Worm (Caenorhabditis elegans) whole organism, L2 larva: ENCODE measurements around the gene K03B4.9.

Experiments used
- C34F6.9 ChIP-seq: fragments of 150-350 bp; optimal IDR thresholded peaks from 2 replicates; lab custom pipeline; 2014; ENCODE audit warnings: missing biosample characterization, missing genetic modification characterization
- F13H6.1 ChIP-seq: sonication (generic microtip); optimal IDR thresholded peaks from 2 replicates; lab custom pipeline; 2016; ENCODE audit warnings: missing genetic modification characterization, missing compliant biosample characterization
- R02D3.7 ChIP-seq: fragments of 150-350 bp; optimal IDR thresholded peaks from 2 replicates; lab custom pipeline; 2014; ENCODE audit warnings: missing biosample characterization, missing genetic modification characterization
- Y55F3AM.14 ChIP-seq: fragments of 200-800 bp; sonication (Bioruptor generic); optimal IDR thresholded peaks from 2 replicates; lab custom pipeline; 2018; ENCODE audit warnings: mild to moderate bottlenecking, missing genetic modification characterization, missing compliant biosample characterization
- ZK546.5 ChIP-seq: sonication (generic microtip); optimal IDR thresholded peaks from 2 replicates; lab custom pipeline; 2017; ENCODE audit warnings: missing biosample characterization, missing genetic modification characterization
- alr-1 ChIP-seq: fragments of 150-350 bp; optimal IDR thresholded peaks from 2 replicates; lab custom pipeline; 2014; ENCODE audit warnings: missing biosample characterization, missing genetic modification characterization
- aly-2 ChIP-seq: fragments of 150-350 bp; optimal IDR thresholded peaks from 2 replicates; lab custom pipeline; 2014; ENCODE audit warnings: missing biosample characterization, missing genetic modification characterization
- ama-1 ChIP-seq: fragments of 150-350 bp; optimal IDR thresholded peaks from 2 replicates; lab custom pipeline; 2018; ENCODE audit warnings: inconsistent platforms
- blmp-1 ChIP-seq: sonication (generic microtip); optimal IDR thresholded peaks from 2 replicates; lab custom pipeline; 2017; ENCODE audit warnings: missing genetic modification characterization, mild to moderate bottlenecking, missing compliant biosample characterization, antibody characterized with exemption, moderate library complexity; ENCODE audit not compliant: insufficient read depth
- ceh-16 ChIP-seq: fragments of 150-350 bp; optimal IDR thresholded peaks from 2 replicates; lab custom pipeline; 2014; ENCODE audit warnings: missing biosample characterization, missing genetic modification characterization
- ceh-82 ChIP-seq: fragments of 150-350 bp; optimal IDR thresholded peaks from 2 replicates; lab custom pipeline; 2014; ENCODE audit warnings: missing biosample characterization, missing genetic modification characterization
- crh-2 ChIP-seq: sonication (generic microtip); optimal IDR thresholded peaks from 2 replicates; lab custom pipeline; 2017; ENCODE audit warnings: missing biosample characterization, missing genetic modification characterization
- dmd-4 ChIP-seq: sonication (generic microtip); optimal IDR thresholded peaks from 2 replicates; lab custom pipeline; 2017; ENCODE audit warnings: missing biosample characterization, missing genetic modification characterization
- egl-27 ChIP-seq: sonication (generic microtip); optimal IDR thresholded peaks from 3 replicates; lab custom pipeline; 2017; ENCODE audit warnings: missing biosample characterization, missing genetic modification reagents, missing genetic modification characterization
- elt-1 ChIP-seq: fragments of 150-350 bp; optimal IDR thresholded peaks from 2 replicates; lab custom pipeline; 2014; ENCODE audit warnings: missing biosample characterization, missing genetic modification characterization
- elt-3 ChIP-seq: sonication (generic microtip); optimal IDR thresholded peaks from 2 replicates; lab custom pipeline; 2017; ENCODE audit warnings: missing biosample characterization, missing genetic modification characterization
- fos-1 ChIP-seq: fragments of 150-350 bp; optimal IDR thresholded peaks from 2 replicates; lab custom pipeline; 2014; ENCODE audit warnings: missing biosample characterization, missing genetic modification characterization
- gmeb-1 ChIP-seq: fragments of 150-350 bp; optimal IDR thresholded peaks from 2 replicates; lab custom pipeline; 2014; ENCODE audit warnings: missing biosample characterization, missing genetic modification characterization
- lin-11 ChIP-seq: fragments of 150-350 bp; sonication (generic microtip); optimal IDR thresholded peaks from 2 replicates; lab custom pipeline; 2014; ENCODE audit warnings: missing biosample characterization, missing genetic modification characterization, inconsistent platforms, mixed read lengths
- lin-13 ChIP-seq: fragments of 150-350 bp; optimal IDR thresholded peaks from 2 replicates; lab custom pipeline; 2014; ENCODE audit warnings: missing biosample characterization, missing genetic modification reagents, missing genetic modification characterization
- lin-39 ChIP-seq: fragments of 150-350 bp; optimal IDR thresholded peaks from 2 replicates; lab custom pipeline; 2014; ENCODE audit warnings: missing biosample characterization, missing genetic modification reagents, missing genetic modification characterization
- lsy-2 ChIP-seq, 2 experiments: fragments of 150-350 bp in 1 of 2; sonication (generic microtip) in 1 of 2; optimal IDR thresholded peaks; 2 replicates each; lab custom pipeline; 2014 to 2017; ENCODE audit warnings: missing biosample characterization in 2 of 2, missing genetic modification characterization in 2 of 2
- mab-5 ChIP-seq: fragments of 150-350 bp; optimal IDR thresholded peaks from 2 replicates; lab custom pipeline; 2014; ENCODE audit warnings: missing biosample characterization, missing genetic modification characterization
- mbf-1 ChIP-seq: sonication (generic microtip); optimal IDR thresholded peaks from 2 replicates; lab custom pipeline; 2017; ENCODE audit warnings: missing biosample characterization, missing genetic modification characterization
- mdl-1 ChIP-seq, 2 experiments: fragments of 150-350 bp in 1 of 2; sonication (generic microtip) in 1 of 2; optimal IDR thresholded peaks; 2 replicates each; lab custom pipeline; 2017; ENCODE audit warnings: missing biosample characterization in 2 of 2, missing genetic modification characterization in 2 of 2
- nhr-12 ChIP-seq: fragments of 150-350 bp; optimal IDR thresholded peaks from 2 replicates; lab custom pipeline; 2014; ENCODE audit warnings: missing biosample characterization, missing genetic modification characterization
- nhr-21 ChIP-seq: fragments of 150-350 bp; optimal IDR thresholded peaks from 2 replicates; lab custom pipeline; 2014; ENCODE audit warnings: missing biosample characterization, missing genetic modification characterization
- nhr-23 ChIP-seq: fragments of 150-350 bp; optimal IDR thresholded peaks from 2 replicates; lab custom pipeline; 2014; ENCODE audit warnings: missing biosample characterization, missing genetic modification reagents, missing genetic modification characterization
- nhr-237 ChIP-seq: fragments of 150-350 bp; optimal IDR thresholded peaks from 2 replicates; lab custom pipeline; 2014; ENCODE audit warnings: missing biosample characterization, missing genetic modification characterization
- nhr-25 ChIP-seq: fragments of 150-350 bp; sonication (generic microtip); optimal IDR thresholded peaks from 3 replicates; lab custom pipeline; 2014; ENCODE audit warnings: missing biosample characterization, missing genetic modification characterization
- nhr-6 ChIP-seq: fragments of 150-350 bp; optimal IDR thresholded peaks from 2 replicates; lab custom pipeline; 2014; ENCODE audit warnings: missing biosample characterization, missing genetic modification characterization
- peb-1 ChIP-seq: fragments of 150-350 bp; optimal IDR thresholded peaks from 2 replicates; lab custom pipeline; 2014; ENCODE audit warnings: missing biosample characterization, missing genetic modification characterization
- sem-4 ChIP-seq: fragments of 150-350 bp; optimal IDR thresholded peaks from 2 replicates; lab custom pipeline; 2014; ENCODE audit warnings: missing biosample characterization, missing genetic modification reagents, missing genetic modification characterization
- skn-1 ChIP-seq: sonication (generic microtip); optimal IDR thresholded peaks from 2 replicates; lab custom pipeline; 2017; ENCODE audit warnings: missing biosample characterization, missing genetic modification characterization
- sma-3 ChIP-seq: sonication (generic microtip); optimal IDR thresholded peaks from 2 replicates; lab custom pipeline; 2016; ENCODE audit warnings: missing genetic modification reagents, missing genetic modification characterization, missing compliant biosample characterization
- sma-9 ChIP-seq, 2 experiments: fragments of 150-350 bp in 1 of 2; sonication (generic microtip) in 1 of 2; optimal IDR thresholded peaks; 2 replicates each; lab custom pipeline; 2014 to 2016; ENCODE audit warnings: missing genetic modification characterization in 2 of 2, mild to moderate bottlenecking in 1 of 2, missing biosample characterization in 1 of 2, missing compliant biosample characterization in 1 of 2, missing genetic modification reagents in 1 of 2, moderate library complexity in 1 of 2
- unc-39 ChIP-seq: fragments of 150-350 bp; optimal IDR thresholded peaks from 2 replicates; lab custom pipeline; 2014; ENCODE audit warnings: missing biosample characterization, missing genetic modification characterization
- unc-55 ChIP-seq: fragments of 150-350 bp; sonication (generic microtip); optimal IDR thresholded peaks from 3 replicates; lab custom pipeline; 2014; ENCODE audit warnings: missing biosample characterization, missing genetic modification reagents, missing genetic modification characterization
- unc-62 ChIP-seq: fragments of 150-350 bp; optimal IDR thresholded peaks from 2 replicates; lab custom pipeline; 2014; ENCODE audit warnings: missing biosample characterization, missing genetic modification reagents, missing genetic modification characterization
- zag-1 ChIP-seq: fragments of 150-350 bp; optimal IDR thresholded peaks from 2 replicates; lab custom pipeline; 2014; ENCODE audit warnings: missing biosample characterization, missing genetic modification characterization
- ztf-1 ChIP-seq: fragments of 200-800 bp; sonication (Bioruptor generic); conservative IDR thresholded peaks from 2 replicates; pipeline ENCODE4 v1.3.6; 2022; ENCODE audit warnings: missing genetic modification characterization, missing compliant biosample characterization
- ztf-4 ChIP-seq: fragments of 150-350 bp; optimal IDR thresholded peaks from 2 replicates; lab custom pipeline; 2014; ENCODE audit warnings: missing biosample characterization, missing genetic modification characterization

K03B4.9 gene

DNA sequence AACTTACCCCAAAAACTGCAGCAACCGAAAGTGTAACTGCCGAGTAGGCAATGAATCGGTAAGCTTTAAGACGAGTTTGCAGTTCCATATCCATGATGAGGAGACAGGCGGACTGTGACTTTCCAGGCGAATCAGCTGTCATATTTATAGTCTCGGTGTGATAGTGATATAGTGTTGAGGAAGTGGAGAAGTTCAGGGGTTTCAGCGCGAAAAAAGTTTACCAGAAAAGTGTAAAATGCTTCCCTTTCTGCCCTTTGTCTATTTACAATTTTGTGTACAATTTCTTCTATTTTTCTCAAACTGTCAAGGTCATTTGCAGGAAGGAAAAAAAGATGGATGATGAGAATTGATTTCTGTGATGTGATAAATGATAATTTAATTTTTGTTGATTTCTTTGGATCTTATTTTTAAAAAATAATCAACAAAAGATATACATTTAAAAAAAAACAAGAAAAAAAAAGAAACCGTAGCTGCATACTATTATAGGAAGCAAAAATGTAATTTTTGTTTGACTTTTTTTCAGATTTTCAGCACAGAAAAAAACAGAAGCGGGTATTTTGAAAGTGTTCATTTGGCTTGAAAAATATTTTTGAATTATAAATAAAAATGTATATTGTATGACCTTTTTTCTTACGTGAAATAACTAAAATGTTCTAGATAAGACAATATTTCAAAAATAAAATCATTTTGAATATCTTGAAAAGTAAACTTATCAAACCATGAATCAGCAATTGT is 18.3 kb downstream of the K03B4.9 start, which contains the start of the genes col-139 and F41F3.1:
TSS of gene col-139 (minus strand) at position 101 of the 735 bp plus-strand sequence.
TSS of gene F41F3.1 (plus strand) at position 685 of the 735 bp plus-strand sequence.
- TF ChIP-seq mab-5 (tag; lab: Kevin White, UChicago) (no peak), mbf-1 (no peak), fos-1 (tag; lab: Kevin White, UChicago) (no peak), crh-2 (tag; lab: Kevin White, UChicago) (no peak), nhr-6 (tag; lab: Kevin White, UChicago) (no peak), egl-27 (no peak), ama-1 (lab: Kevin White, UChicago) (no peak), sem-4 (tag; lab: Kevin White, UChicago) (no peak), alr-1 (no peak)

DNA sequence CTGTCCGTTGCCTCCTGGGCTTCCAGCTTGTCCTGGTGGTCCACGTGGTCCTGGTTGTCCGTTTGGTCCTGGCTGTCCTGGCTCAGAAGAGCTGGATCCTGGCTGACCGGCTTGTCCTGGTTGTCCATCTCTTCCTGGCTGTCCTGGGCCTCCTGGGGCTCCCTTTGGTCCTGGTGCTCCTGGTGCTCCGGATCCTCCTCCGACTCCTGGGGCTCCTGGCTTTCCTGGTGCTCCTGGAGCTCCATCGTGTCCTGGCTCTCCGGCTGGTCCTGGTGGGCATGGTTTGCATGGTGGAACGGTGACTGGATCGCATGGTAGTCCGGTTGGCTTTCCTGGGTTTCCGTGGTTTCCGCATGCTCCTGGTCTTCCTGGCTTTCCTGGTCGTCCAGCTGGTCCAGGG is 19.3 kb downstream of the K03B4.9 start:
- TF ChIP-seq Y55F3AM.14 (GFP tag; lab: Kevin White, UChicago): peak; percentile 50
- no peak for TF ChIP-seq ceh-82 (tag; lab: Kevin White, UChicago)

DNA sequence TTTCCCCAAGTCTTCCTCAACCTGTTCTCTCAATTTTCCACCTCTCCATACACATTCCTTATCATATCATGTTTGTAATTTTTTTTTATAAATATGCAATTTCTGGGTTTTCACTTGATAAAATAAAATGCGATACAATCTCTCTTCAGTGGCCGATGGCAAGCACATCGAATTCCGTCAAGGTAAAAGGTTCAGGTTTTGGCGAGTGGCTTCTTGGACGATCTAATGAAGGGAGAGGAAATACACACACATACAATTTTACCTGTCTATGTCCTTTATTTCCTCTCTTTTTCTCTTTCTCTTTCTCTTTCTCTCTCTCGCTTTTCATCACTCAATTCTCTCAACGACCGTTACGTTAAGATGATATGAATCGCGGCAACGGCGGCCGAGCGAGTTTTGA is 20.9 kb downstream of the K03B4.9 start:
- no peak for TF ChIP-seq lsy-2 (tag; optimal IDR thresholded peaks at IDR 0.05; lab: Kevin White, UChicago)
- TF ChIP-seq unc-39 (tag; lab: Kevin White, UChicago): no peak
- TF ChIP-seq elt-1 (tag; lab: Kevin White, UChicago): no peak
- no peak for TF ChIP-seq sma-9 (GFP tag; optimal IDR thresholded peaks at IDR 0.05; lab: Kevin White, UChicago)
- TF ChIP-seq sma-9 (tag; optimal IDR thresholded peaks at IDR 0.05; lab: Kevin White, UChicago): no peak
- TF ChIP-seq nhr-25 (tag; lab: Kevin White, UChicago): peak; percentile 44
- TF ChIP-seq nhr-6 (tag; lab: Kevin White, UChicago): no peak
- TF ChIP-seq mab-5 (tag; lab: Kevin White, UChicago): no peak
- TF ChIP-seq F13H6.1: no peak
- TF ChIP-seq R02D3.7 (tag; lab: Kevin White, UChicago): no peak
- no peak for TF ChIP-seq unc-62
- TF ChIP-seq mbf-1: no peak
- TF ChIP-seq nhr-237: no peak
- no peak for TF ChIP-seq lin-13 (GFP tag; lab: Kevin White, UChicago)
- no peak for TF ChIP-seq ama-1 (lab: Kevin White, UChicago)
- peak; percentile 7 for TF ChIP-seq peb-1
- TF ChIP-seq ztf-4: no peak
- no peak for TF ChIP-seq ZK546.5 (tag; lab: Kevin White, UChicago)
- no peak for TF ChIP-seq ceh-82 (tag; lab: Kevin White, UChicago)
- TF ChIP-seq mdl-1 (tag; optimal IDR thresholded peaks at IDR 0.05; lab: Kevin White, UChicago): no peak
- no peak for TF ChIP-seq dmd-4
- no peak for TF ChIP-seq sma-3 (GFP tag; lab: Kevin White, UChicago)
- TF ChIP-seq gmeb-1: peak; percentile 18
- TF ChIP-seq fos-1 (tag; lab: Kevin White, UChicago): peak; percentile 23
- TF ChIP-seq sem-4 (tag; lab: Kevin White, UChicago): no peak
- TF ChIP-seq ceh-16 (tag; lab: Kevin White, UChicago): no peak
- peak; percentile 77 for TF ChIP-seq blmp-1 (tag; lab: Kevin White, UChicago)
- no peak for TF ChIP-seq crh-2 (tag; lab: Kevin White, UChicago)
- no peak for TF ChIP-seq elt-3 (tag; lab: Kevin White, UChicago)
- TF ChIP-seq nhr-21: peak; percentile 23
- no peak for TF ChIP-seq nhr-12 (tag; lab: Kevin White, UChicago)
- no peak for TF ChIP-seq skn-1 (tag; lab: Kevin White, UChicago)
- TF ChIP-seq lin-11: no peak
- no peak for TF ChIP-seq C34F6.9 (tag; lab: Kevin White, UChicago)
- TF ChIP-seq alr-1: no peak
- TF ChIP-seq ztf-1 (GFP tag; lab: Robert Waterston, UW): no peak
- no peak for TF ChIP-seq nhr-23 (tag; lab: Kevin White, UChicago)
- no peak for TF ChIP-seq unc-55
- no peak for TF ChIP-seq zag-1 (tag; lab: Kevin White, UChicago)
- no peak for TF ChIP-seq Y55F3AM.14 (GFP tag; lab: Kevin White, UChicago)
- no peak for TF ChIP-seq aly-2 (tag; lab: Kevin White, UChicago)
- TF ChIP-seq lin-39 (tag; lab: Kevin White, UChicago): no peak
